Fruit fly (Drosophila melanogaster) whole organism, adult: ENCODE data around the gene enc.
A peak's percentile ranks its signal among the peaks of the same experiment; 100 is the strongest.

Experiments used
- CG11617 ChIP-seq: fragments of 200-800 bp; sonication (Bioruptor generic); optimal IDR thresholded peaks from 2 replicates; lab custom pipeline; 2017; ENCODE audit warnings: mild to moderate bottlenecking, missing biosample characterization, missing genetic modification reagents, missing genetic modification characterization
- CG12768 ChIP-seq: fragments of 200-800 bp; sonication (Bioruptor generic); optimal IDR thresholded peaks from 2 replicates; lab custom pipeline; 2017; ENCODE audit warnings: missing biosample characterization, missing genetic modification characterization, mild to moderate bottlenecking, moderate library complexity, missing genetic modification reagents
- CG14711 ChIP-seq: fragments of 200-800 bp; sonication (Bioruptor generic); optimal IDR thresholded peaks from 2 replicates; lab custom pipeline; 2018; ENCODE audit warnings: missing biosample characterization, mild to moderate bottlenecking, missing genetic modification characterization, moderate library complexity
- CG1620 ChIP-seq: fragments of 200-800 bp; sonication (Bioruptor generic); optimal IDR thresholded peaks from 2 replicates; lab custom pipeline; 2016; ENCODE audit warnings: missing biosample characterization, missing genetic modification characterization
- CG33017 ChIP-seq: fragments of 200-800 bp; sonication (Bioruptor generic); optimal IDR thresholded peaks from 2 replicates; lab custom pipeline; 2018; ENCODE audit warnings: missing biosample characterization, mild to moderate bottlenecking, missing genetic modification characterization, moderate library complexity
- CG5204 ChIP-seq: fragments of 200-800 bp; sonication (Bioruptor generic); optimal IDR thresholded peaks from 2 replicates; lab custom pipeline; 2016; ENCODE audit warnings: missing biosample characterization, missing genetic modification characterization
- CG7045 ChIP-seq: fragments of 200-800 bp; sonication (Bioruptor generic); optimal IDR thresholded peaks from 2 replicates; lab custom pipeline; 2017; ENCODE audit warnings: missing biosample characterization, mild to moderate bottlenecking, missing genetic modification characterization
- CG7101 ChIP-seq: fragments of 200-800 bp; sonication (Bioruptor generic); optimal IDR thresholded peaks from 2 replicates; lab custom pipeline; 2018; ENCODE audit warnings: missing biosample characterization, mild to moderate bottlenecking, missing genetic modification characterization, moderate library complexity
- Clk ChIP-seq: fragments of 200-800 bp; sonication (Bioruptor generic); optimal IDR thresholded peaks from 2 replicates; lab custom pipeline; 2017; ENCODE audit warnings: missing biosample characterization, missing genetic modification characterization
- Crg-1 ChIP-seq: fragments of 200-800 bp; sonication (Bioruptor generic); optimal IDR thresholded peaks from 2 replicates; lab custom pipeline; 2016; ENCODE audit warnings: missing biosample characterization, missing genetic modification characterization
- Hr96 ChIP-seq: fragments of 200-800 bp; sonication (Bioruptor generic); optimal IDR thresholded peaks from 2 replicates; lab custom pipeline; 2016; ENCODE audit warnings: missing biosample characterization, missing genetic modification characterization
- Mnt ChIP-seq: fragments of 200-800 bp; sonication (Bioruptor generic); optimal IDR thresholded peaks from 2 replicates; lab custom pipeline; 2016; ENCODE audit warnings: missing biosample characterization, mild to moderate bottlenecking, missing genetic modification characterization
- bab1 ChIP-seq: fragments of 200-800 bp; sonication (Bioruptor generic); optimal IDR thresholded peaks from 3 replicates; lab custom pipeline; 2019; ENCODE audit warnings: missing biosample characterization, mild to moderate bottlenecking, missing genetic modification characterization, moderate library complexity
- cic ChIP-seq: fragments of 200-800 bp; sonication (Bioruptor generic); optimal IDR thresholded peaks from 2 replicates; lab custom pipeline; 2017; ENCODE audit warnings: missing biosample characterization, mild to moderate bottlenecking, missing genetic modification characterization, moderate library complexity
- cnc ChIP-seq, 2 experiments: fragments of >200 bp; optimal IDR thresholded peaks; 2 replicates each; lab custom pipeline; 2017
- kay ChIP-seq: fragments of 200-800 bp; sonication (Bioruptor generic); peaks from one replicate; lab custom pipeline; 2016; ENCODE audit warnings: missing biosample characterization, missing genetic modification characterization, borderline replicate concordance
- ovo ChIP-seq: fragments of 200-800 bp; sonication (Bioruptor generic); optimal IDR thresholded peaks from 2 replicates; lab custom pipeline; 2016; ENCODE audit warnings: missing biosample characterization, missing genetic modification characterization
- pad ChIP-seq: fragments of 200-800 bp; sonication (Bioruptor generic); optimal IDR thresholded peaks from 3 replicates; lab custom pipeline; 2017; ENCODE audit warnings: missing biosample characterization, missing genetic modification characterization, mild to moderate bottlenecking, moderate library complexity, missing genetic modification reagents
- tj ChIP-seq: fragments of 200-800 bp; sonication (Bioruptor generic); optimal IDR thresholded peaks from 3 replicates; lab custom pipeline; 2017; ENCODE audit warnings: missing biosample characterization, mild to moderate bottlenecking, missing genetic modification characterization, moderate library complexity
- toe ChIP-seq: fragments of 200-800 bp; sonication (Bioruptor generic); optimal IDR thresholded peaks from 2 replicates; lab custom pipeline; 2016; ENCODE audit warnings: missing biosample characterization, missing genetic modification characterization

The enc gene

DNA sequence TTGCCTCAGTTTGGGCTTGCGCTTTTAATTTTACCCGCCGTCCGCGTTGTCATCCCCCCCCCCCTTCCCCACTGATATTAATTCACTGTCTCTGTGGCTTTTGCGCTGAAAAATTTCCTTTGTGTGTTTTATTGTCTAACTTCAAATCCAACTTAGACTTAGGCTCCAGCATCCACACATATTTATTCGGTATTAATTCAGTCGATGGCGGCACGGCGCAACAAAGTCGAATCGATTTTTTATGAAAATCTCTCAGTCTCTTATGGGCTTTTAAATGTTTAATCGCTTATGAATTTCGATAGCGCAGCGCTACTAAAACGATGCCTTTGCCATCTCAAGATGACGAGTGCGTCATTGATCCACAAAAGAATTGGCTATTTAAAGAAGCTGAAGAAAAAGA lies 57.5 kb downstream of the enc start:
- no peak for TF ChIP-seq pad (GFP tag; lab: Kevin White, UChicago)
- no peak for TF ChIP-seq toe
- TF ChIP-seq tj (GFP tag; lab: Kevin White, UChicago), result no peak
- TF ChIP-seq Clk (GFP tag; lab: Kevin White, UChicago), result no peak
- TF ChIP-seq kay (GFP tag; lab: Kevin White, UChicago), result peak; percentile 19
- no peak for TF ChIP-seq CG1620 (GFP tag; lab: Kevin White, UChicago)
- no peak for TF ChIP-seq CG12768 (GFP tag; lab: Kevin White, UChicago)

DNA sequence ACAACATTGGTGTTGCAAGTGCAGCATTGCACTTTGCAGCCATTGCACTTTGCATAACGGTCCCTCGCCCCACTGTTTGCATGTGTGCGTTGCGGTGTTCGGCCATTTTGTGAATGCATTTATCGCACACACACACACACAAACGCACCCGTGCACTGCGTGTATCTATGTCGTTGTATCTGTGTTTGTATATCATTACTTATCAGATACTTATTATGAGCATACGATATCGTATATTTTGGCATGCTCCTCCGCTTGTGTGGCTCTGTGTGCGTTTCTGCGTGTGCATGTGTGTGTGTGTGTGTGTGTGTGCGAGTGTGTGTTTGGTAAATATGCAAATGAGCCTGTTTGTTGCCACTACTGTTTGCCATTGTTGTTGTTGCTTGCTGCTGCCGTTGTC lies 58.4 kb downstream of the enc start:
- TF ChIP-seq ovo (no peak), CG14711 (tag; lab: Kevin White, UChicago) (no peak), CG11617 (GFP tag; lab: Kevin White, UChicago) (no peak), cnc (optimal IDR thresholded peaks at IDR 0.05; lab: Kevin White, UChicago) (no peak), tj (GFP tag; lab: Kevin White, UChicago) (no peak), CG5204 (no peak), cic (GFP tag; lab: Kevin White, UChicago) (no peak), CG7101 (tag; lab: Kevin White, UChicago) (no peak), Mnt (GFP tag; lab: Kevin White, UChicago) (no peak), CG33017 (no peak), toe (no peak), bab1 (GFP tag; lab: Kevin White, UChicago) (no peak), CG12768 (GFP tag; lab: Kevin White, UChicago) (no peak), CG1620 (GFP tag; lab: Kevin White, UChicago) (no peak), CG7045 (GFP tag; lab: Kevin White, UChicago) (no peak), Crg-1 (no peak), pad (GFP tag; lab: Kevin White, UChicago) (no peak), Hr96 (GFP tag; lab: Kevin White, UChicago) (no peak)

DNA sequence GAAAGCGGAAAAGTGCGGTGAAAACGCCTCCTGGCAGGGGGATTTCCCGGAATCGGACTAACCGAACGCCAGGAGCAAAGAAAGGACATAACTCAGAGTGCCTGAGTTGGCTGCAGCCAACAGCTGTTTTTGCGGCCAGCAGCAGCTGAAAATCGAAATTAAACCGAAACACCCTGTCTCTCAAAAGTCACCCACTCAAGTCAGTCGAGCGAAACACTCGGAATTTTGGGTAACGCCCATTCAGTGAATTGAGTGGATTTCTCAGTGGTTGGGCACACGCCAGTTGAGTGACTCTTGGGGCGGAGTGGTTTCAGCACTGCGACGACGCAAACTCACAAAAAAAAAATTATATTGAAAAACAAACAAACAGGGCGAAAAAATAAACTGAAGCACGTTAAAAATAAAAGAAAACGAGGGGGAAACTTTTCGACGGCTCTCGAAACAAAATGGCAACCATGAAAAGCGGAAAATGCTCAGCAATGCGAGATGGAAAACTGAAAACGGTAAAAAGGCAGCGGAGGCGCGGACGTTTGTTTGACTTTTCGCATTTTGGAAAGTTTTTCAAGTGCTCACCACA lies 60.3 kb downstream of the enc start:
- TF ChIP-seq Crg-1, result no peak
- no peak for TF ChIP-seq Hr96 (GFP tag; lab: Kevin White, UChicago)
- no peak for TF ChIP-seq ovo
- TF ChIP-seq cic (GFP tag; lab: Kevin White, UChicago), result no peak
- no peak for TF ChIP-seq pad (GFP tag; lab: Kevin White, UChicago)
- TF ChIP-seq tj (GFP tag; lab: Kevin White, UChicago), result no peak
- TF ChIP-seq CG11617 (GFP tag; lab: Kevin White, UChicago), result no peak
- TF ChIP-seq cnc (optimal IDR thresholded peaks at IDR 0.05; lab: Kevin White, UChicago), result no peak
- no peak for TF ChIP-seq CG33017
- TF ChIP-seq CG7101 (tag; lab: Kevin White, UChicago), result no peak
- TF ChIP-seq CG14711 (tag; lab: Kevin White, UChicago), result no peak
- no peak for TF ChIP-seq CG5204
- TF ChIP-seq kay (GFP tag; lab: Kevin White, UChicago), result no peak
- TF ChIP-seq Clk (GFP tag; lab: Kevin White, UChicago), result no peak
- TF ChIP-seq toe, result no peak
- TF ChIP-seq bab1 (GFP tag; lab: Kevin White, UChicago), result no peak
- no peak for TF ChIP-seq Mnt (GFP tag; lab: Kevin White, UChicago)

DNA sequence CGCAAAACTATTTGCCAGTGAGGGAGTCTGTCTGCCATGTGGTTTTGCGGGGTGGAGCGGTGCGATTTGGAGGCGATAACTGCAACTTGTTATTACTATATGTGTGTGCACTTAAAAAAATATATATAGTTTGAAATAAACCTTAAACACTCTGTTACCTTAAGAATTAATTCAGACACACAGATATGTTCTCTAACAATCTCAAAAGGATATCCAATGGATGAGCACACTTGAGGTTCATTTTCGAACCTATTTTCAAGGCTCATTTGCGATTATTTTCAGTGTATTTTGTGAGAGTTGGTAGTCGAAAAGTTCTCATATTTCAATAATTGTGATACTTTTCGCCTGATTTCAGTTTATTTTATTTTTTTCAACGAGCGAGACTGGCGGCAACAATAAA lies 63.6 kb downstream of the enc start:
- no peak for TF ChIP-seq CG33017
- no peak for TF ChIP-seq toe
- TF ChIP-seq CG11617 (GFP tag; lab: Kevin White, UChicago), result no peak
- no peak for TF ChIP-seq bab1 (GFP tag; lab: Kevin White, UChicago)
- TF ChIP-seq Mnt (GFP tag; lab: Kevin White, UChicago), result no peak
- TF ChIP-seq pad (GFP tag; lab: Kevin White, UChicago), result no peak
- TF ChIP-seq tj (GFP tag; lab: Kevin White, UChicago), result no peak
- no peak for TF ChIP-seq kay (GFP tag; lab: Kevin White, UChicago)
- no peak for TF ChIP-seq Clk (GFP tag; lab: Kevin White, UChicago)
- TF ChIP-seq CG5204, result no peak
- no peak for TF ChIP-seq CG7045 (GFP tag; lab: Kevin White, UChicago)
- no peak for TF ChIP-seq CG14711 (tag; lab: Kevin White, UChicago)
- no peak for TF ChIP-seq CG12768 (GFP tag; lab: Kevin White, UChicago)
- TF ChIP-seq CG1620 (GFP tag; lab: Kevin White, UChicago), result no peak
- TF ChIP-seq CG7101 (tag; lab: Kevin White, UChicago), result no peak

DNA sequence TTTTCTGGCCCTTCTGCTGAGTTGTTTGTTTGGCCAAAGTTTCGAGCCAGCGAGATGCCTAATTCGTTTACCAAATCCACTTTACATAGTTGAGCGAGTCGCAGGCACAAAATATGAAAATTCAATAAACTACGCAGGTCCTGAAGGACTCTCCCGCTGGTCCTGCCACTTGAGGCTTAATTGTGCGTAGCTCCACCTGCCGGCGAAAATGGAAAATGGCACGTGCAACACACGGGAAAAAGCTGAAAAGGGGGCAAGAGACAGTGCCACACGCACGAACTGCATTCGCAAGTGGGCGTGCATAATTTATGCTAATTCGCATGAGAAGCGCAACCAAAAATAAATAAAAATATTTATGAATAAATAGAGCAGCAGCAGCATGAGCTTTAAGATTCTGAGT lies 67.5 kb downstream of the enc start:
- TF ChIP-seq bab1 (GFP tag; lab: Kevin White, UChicago) (no peak), CG12768 (GFP tag; lab: Kevin White, UChicago) (no peak), toe (no peak), cic (GFP tag; lab: Kevin White, UChicago) (no peak), CG11617 (GFP tag; lab: Kevin White, UChicago) (no peak), CG33017 (no peak), CG7101 (tag; lab: Kevin White, UChicago) (no peak), ovo (no peak), CG14711 (tag; lab: Kevin White, UChicago) (no peak), CG7045 (GFP tag; lab: Kevin White, UChicago) (no peak), Crg-1 (no peak), Hr96 (GFP tag; lab: Kevin White, UChicago) (no peak), pad (GFP tag; lab: Kevin White, UChicago) (no peak), tj (GFP tag; lab: Kevin White, UChicago) (no peak), Clk (GFP tag; lab: Kevin White, UChicago) (no peak), kay (GFP tag; lab: Kevin White, UChicago) (no peak), CG1620 (GFP tag; lab: Kevin White, UChicago) (no peak), cnc (optimal IDR thresholded peaks at IDR 0.05; lab: Kevin White, UChicago) (no peak), CG5204 (no peak)

DNA sequence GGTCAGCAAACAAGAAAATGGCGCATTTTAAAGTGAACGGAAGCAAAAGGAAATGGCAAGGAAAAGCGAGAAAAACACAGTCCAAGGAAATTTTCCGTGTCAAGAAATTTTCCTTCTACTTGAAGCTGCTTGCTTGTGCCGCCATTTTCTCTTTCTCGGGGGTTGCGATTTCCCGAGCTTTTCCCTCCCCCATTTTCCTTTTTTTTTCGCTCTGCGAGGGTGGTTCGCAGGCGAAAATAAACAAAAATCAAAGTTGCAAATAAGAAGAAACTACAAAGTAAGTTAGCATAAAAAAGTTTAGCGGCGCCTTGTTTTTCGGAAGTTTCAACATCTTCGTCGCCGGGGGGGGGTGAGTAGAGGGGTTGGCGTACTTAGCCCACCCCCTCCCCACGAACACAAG lies 68.9 kb downstream of the enc start:
- TF ChIP-seq kay (GFP tag; lab: Kevin White, UChicago) (no peak), tj (GFP tag; lab: Kevin White, UChicago) (no peak), bab1 (GFP tag; lab: Kevin White, UChicago) (no peak), CG14711 (tag; lab: Kevin White, UChicago) (no peak), CG7045 (GFP tag; lab: Kevin White, UChicago) (no peak), CG7101 (tag; lab: Kevin White, UChicago) (no peak), cnc (optimal IDR thresholded peaks at IDR 0.05; lab: Kevin White, UChicago) (no peak), CG11617 (GFP tag; lab: Kevin White, UChicago) (no peak), CG12768 (GFP tag; lab: Kevin White, UChicago) (no peak), Crg-1 (no peak), cic (GFP tag; lab: Kevin White, UChicago) (no peak), CG33017 (no peak)
